Worm (Caenorhabditis elegans) whole organism, L4/young adult: ENCODE measurements around the gene bed-3.

Experiments
- W03F9.2 ChIP-seq: fragments of 150-350 bp; optimal IDR thresholded peaks from 2 replicates; lab custom pipeline; 2014; ENCODE audit warnings: missing biosample characterization, missing genetic modification characterization
- dao-5 ChIP-seq: sonication (generic microtip); optimal IDR thresholded peaks from 2 replicates; lab custom pipeline; 2016; ENCODE audit warnings: missing genotype, missing genetic modification characterization, moderate library complexity, missing compliant biosample characterization
- him-1 ChIP-seq: sonication (generic microtip); optimal IDR thresholded peaks from 2 replicates; lab custom pipeline; 2016; ENCODE audit warnings: missing genotype, missing genetic modification reagents, missing genetic modification characterization, missing compliant biosample characterization

DNA sequence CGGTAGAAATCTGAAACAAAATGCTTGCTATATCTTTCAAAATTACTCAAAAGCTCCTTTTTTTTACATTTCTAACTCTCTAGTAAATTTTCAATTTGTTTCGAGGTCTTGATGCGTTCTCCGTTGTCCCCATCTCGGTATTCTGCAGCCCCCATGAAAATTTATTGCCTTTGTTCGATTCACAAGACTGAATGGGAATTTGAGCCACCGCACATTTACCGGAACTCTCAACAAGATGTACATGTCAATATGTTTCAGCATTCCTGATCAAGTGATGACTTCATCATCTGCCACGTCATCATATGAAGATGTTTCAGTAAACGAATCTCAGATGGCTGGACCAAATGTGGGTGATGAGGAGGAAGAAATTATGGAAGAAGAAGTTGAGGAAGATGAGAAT is 4.1 kb downstream of the bed-3 start:
- no peak for TF ChIP-seq him-1 (tag; lab: Kevin White, UChicago)
- TF ChIP-seq W03F9.2 (tag; lab: Kevin White, UChicago): no peak
- TF ChIP-seq dao-5 (tag; lab: Kevin White, UChicago): no peak
